Worm (Caenorhabditis elegans): ENCODE results near the gene math-22.

- TF ChIP-seq lsy-2 (tag; optimal IDR thresholded peaks at IDR 0.05) = no peak
- no peak for TF ChIP-seq skn-1 (tag; optimal IDR thresholded peaks at IDR 0.05)
- no peak for TF ChIP-seq mdl-1 (tag; optimal IDR thresholded peaks at IDR 0.05)
- no peak for TF ChIP-seq ama-1 (optimal IDR thresholded peaks at IDR 0.05)
- no peak for TF ChIP-seq nhr-12 (tag; optimal IDR thresholded peaks at IDR 0.05)
- no peak for TF ChIP-seq aly-2 (tag; optimal IDR thresholded peaks at IDR 0.05)
- TF ChIP-seq dmd-4 (tag; optimal IDR thresholded peaks at IDR 0.05) = no peak
- TF ChIP-seq unc-62 (GFP tag; optimal IDR thresholded peaks at IDR 0.05) = no peak
- TF ChIP-seq ztf-1 (GFP tag; conservative IDR thresholded peaks at IDR 0.05) = no peak
- TF ChIP-seq elt-1 (tag; optimal IDR thresholded peaks at IDR 0.05) = no peak
- no peak for TF ChIP-seq sem-4 (tag; optimal IDR thresholded peaks at IDR 0.05)
- no peak for TF ChIP-seq lin-13 (GFP tag; optimal IDR thresholded peaks at IDR 0.05)
- TF ChIP-seq blmp-1 (tag; optimal IDR thresholded peaks at IDR 0.05; ENCODE audit: insufficient read depth) = no peak
- TF ChIP-seq snpc-4 (tag; optimal IDR thresholded peaks at IDR 0.05) = no peak
Measured at ce11 chrII:1945093-1945492, 39.9 kb downstream of the math-22 start, which contains the start of gene ZK250.14.
